Worm (Caenorhabditis elegans) whole organism, mixed stage, embryonic: ENCODE data around the gene srv-21.

Experiments
- M03D4.4 ChIP-seq: sonication (generic microtip); optimal IDR thresholded peaks from 2 replicates; lab custom pipeline; 2017; ENCODE audit warnings: mild to moderate bottlenecking, missing genetic modification characterization, missing compliant biosample characterization
- blmp-1 ChIP-seq: fragments of 150-350 bp; optimal IDR thresholded peaks from 2 replicates; lab custom pipeline; 2014; ENCODE audit warnings: missing biosample characterization, missing genetic modification characterization
- ceh-39 ChIP-seq: fragments of 150-350 bp; optimal IDR thresholded peaks from 2 replicates; lab custom pipeline; 2014; ENCODE audit warnings: missing biosample characterization, missing genetic modification characterization
- ceh-43 ChIP-seq: fragments of 200-800 bp; sonication (Bioruptor generic); optimal IDR thresholded peaks from 2 replicates; lab custom pipeline; 2018; ENCODE audit warnings: mild to moderate bottlenecking, missing genetic modification characterization, moderate library complexity, missing compliant biosample characterization
- ceh-83 ChIP-seq: fragments of 200-800 bp; sonication (Bioruptor generic); optimal IDR thresholded peaks from 2 replicates; lab custom pipeline; 2018; ENCODE audit warnings: mild to moderate bottlenecking, missing genetic modification characterization, missing compliant biosample characterization
- ces-1 ChIP-seq: fragments of 150-350 bp; optimal IDR thresholded peaks from 2 replicates; lab custom pipeline; 2014; ENCODE audit warnings: missing biosample characterization, missing genetic modification reagents, missing genetic modification characterization
- drap-1 ChIP-seq: fragments of 200-800 bp; sonication (Bioruptor generic); optimal IDR thresholded peaks from 3 replicates; lab custom pipeline; 2018; ENCODE audit warnings: mild to moderate bottlenecking, missing genetic modification characterization, missing compliant biosample characterization
- elt-1 ChIP-seq: sonication (generic microtip); optimal IDR thresholded peaks from 2 replicates; lab custom pipeline; 2017; ENCODE audit warnings: missing genetic modification characterization, mild to moderate bottlenecking, missing compliant biosample characterization, antibody characterized with exemption, moderate library complexity, borderline replicate concordance; ENCODE audit not compliant: insufficient read depth
- elt-3 ChIP-seq: fragments of 150-350 bp; optimal IDR thresholded peaks from 2 replicates; lab custom pipeline; 2014; ENCODE audit warnings: missing biosample characterization, missing genetic modification characterization
- ham-2 ChIP-seq: fragments of 200-800 bp; sonication (Bioruptor generic); optimal IDR thresholded peaks from 2 replicates; lab custom pipeline; 2018; ENCODE audit warnings: mild to moderate bottlenecking, missing genetic modification characterization, missing compliant biosample characterization
- hlh-1 ChIP-seq: fragments of 150-350 bp; optimal IDR thresholded peaks from 2 replicates; lab custom pipeline; 2014; ENCODE audit warnings: missing biosample characterization, missing genetic modification reagents, missing genetic modification characterization
- lin-13 ChIP-seq: fragments of 150-350 bp; optimal IDR thresholded peaks from 2 replicates; lab custom pipeline; 2014; ENCODE audit warnings: missing biosample characterization, missing genetic modification characterization
- lin-32 ChIP-seq: fragments of 200-800 bp; sonication (Bioruptor generic); optimal IDR thresholded peaks from 2 replicates; lab custom pipeline; 2018; ENCODE audit warnings: mild to moderate bottlenecking, missing genetic modification characterization, missing compliant biosample characterization
- lsy-2 ChIP-seq: fragments of 150-350 bp; optimal IDR thresholded peaks from 2 replicates; lab custom pipeline; 2014; ENCODE audit warnings: missing biosample characterization, missing genetic modification characterization
- mep-1 ChIP-seq: fragments of 150-350 bp; optimal IDR thresholded peaks from 2 replicates; lab custom pipeline; 2017; ENCODE audit warnings: missing biosample characterization, missing genetic modification reagents, missing genetic modification characterization, inconsistent platforms
- mls-2 ChIP-seq: sonication (generic microtip); optimal IDR thresholded peaks from 2 replicates; lab custom pipeline; 2016; ENCODE audit warnings: mild to moderate bottlenecking, missing genetic modification characterization, moderate library complexity, missing compliant biosample characterization
- nhr-12 ChIP-seq: fragments of 150-350 bp; optimal IDR thresholded peaks from 2 replicates; lab custom pipeline; 2014; ENCODE audit warnings: missing biosample characterization, missing genetic modification characterization
- nhr-237 ChIP-seq: fragments of 150-350 bp; optimal IDR thresholded peaks from 2 replicates; lab custom pipeline; 2014; ENCODE audit warnings: missing biosample characterization, missing genetic modification characterization
- nhr-28 ChIP-seq: fragments of 150-350 bp; optimal IDR thresholded peaks from 2 replicates; lab custom pipeline; 2014; ENCODE audit warnings: missing biosample characterization, missing genetic modification characterization
- nhr-76 ChIP-seq: sonication (generic microtip); optimal IDR thresholded peaks from 2 replicates; lab custom pipeline; 2017; ENCODE audit warnings: missing biosample characterization, missing genetic modification characterization
- pha-4 ChIP-seq: fragments of 150-350 bp; optimal IDR thresholded peaks from 2 replicates; lab custom pipeline; 2018; ENCODE audit warnings: missing biosample characterization, missing genetic modification reagents, missing genetic modification characterization
- sem-2 ChIP-seq: fragments of 200-800 bp; sonication (Bioruptor generic); optimal IDR thresholded peaks from 2 replicates; lab custom pipeline; 2018; ENCODE audit warnings: mild to moderate bottlenecking, missing genetic modification characterization, missing compliant biosample characterization
- snpc-4 ChIP-seq: fragments of 150-350 bp; optimal IDR thresholded peaks from 2 replicates; lab custom pipeline; 2014; ENCODE audit warnings: missing biosample characterization, missing genetic modification characterization
- sptf-1 ChIP-seq: sonication (generic microtip); optimal IDR thresholded peaks from 2 replicates; lab custom pipeline; 2017; ENCODE audit warnings: mild to moderate bottlenecking, missing genetic modification characterization, moderate library complexity, missing compliant biosample characterization
- tbx-8 ChIP-seq: fragments of 200-800 bp; sonication (Bioruptor generic); optimal IDR thresholded peaks from 2 replicates; lab custom pipeline; 2018; ENCODE audit warnings: mild to moderate bottlenecking, missing genetic modification characterization, moderate library complexity, missing compliant biosample characterization
- unc-120 ChIP-seq: sonication (generic microtip); optimal IDR thresholded peaks from 2 replicates; lab custom pipeline; 2017; ENCODE audit warnings: missing genetic modification characterization, missing compliant biosample characterization; ENCODE audit not compliant: poor library complexity, severe bottlenecking
- unc-39 ChIP-seq: fragments of 150-350 bp; optimal IDR thresholded peaks from 2 replicates; lab custom pipeline; 2014; ENCODE audit warnings: missing biosample characterization, missing genetic modification characterization
- unc-62 ChIP-seq: fragments of 150-350 bp; optimal IDR thresholded peaks from 2 replicates; lab custom pipeline; 2014; ENCODE audit warnings: missing biosample characterization, missing genetic modification reagents, missing genetic modification characterization
- zip-8 ChIP-seq: fragments of 150-350 bp; optimal IDR thresholded peaks from 2 replicates; lab custom pipeline; 2014; ENCODE audit warnings: missing biosample characterization, missing genetic modification characterization
- ztf-11 ChIP-seq: fragments of 150-350 bp; optimal IDR thresholded peaks from 2 replicates; lab custom pipeline; 2014; ENCODE audit warnings: missing biosample characterization, missing genetic modification characterization

srv-21 gene

ce11 chrIV:5915152-5915551, 38.0 kb upstream of the srv-21 start:
- no peak for TF ChIP-seq nhr-76 (tag; lab: Kevin White, UChicago)
- TF ChIP-seq ces-1 (GFP tag; lab: Kevin White, UChicago), result peak; percentile 76
- TF ChIP-seq pha-4 (tag; lab: Kevin White, UChicago), result no peak

ce11 chrIV:5903305-5903778, 26.2 kb upstream of the srv-21 start, which contains the start of gene H04M03.12:
Gene H04M03.12 (minus strand): TSS chrIV:5903355.
- TF ChIP-seq lin-32 (no peak), ham-2 (GFP tag; lab: Kevin White, UChicago) (no peak), blmp-1 (tag; lab: Kevin White, UChicago) (no peak), elt-3 (tag; lab: Kevin White, UChicago) (no peak), nhr-237 (no peak), nhr-76 (tag; lab: Kevin White, UChicago) (no peak), unc-62 (GFP tag; lab: Kevin White, UChicago) (no peak), tbx-8 (GFP tag; lab: Kevin White, UChicago) (no peak), ces-1 (GFP tag; lab: Kevin White, UChicago) (no peak), sptf-1 (tag; lab: Kevin White, UChicago) (no peak), unc-39 (tag; lab: Kevin White, UChicago) (no peak), ceh-39 (tag; lab: Kevin White, UChicago) (no peak), nhr-12 (tag; lab: Kevin White, UChicago) (no peak), M03D4.4 (tag; lab: Kevin White, UChicago) (no peak), lin-13 (tag; lab: Kevin White, UChicago) (no peak), mls-2 (tag; lab: Kevin White, UChicago) (no peak), elt-1 (no peak), lsy-2 (tag; lab: Kevin White, UChicago) (no peak)

- TF ChIP-seq lin-13 (tag; lab: Kevin White, UChicago), result no peak
- TF ChIP-seq ces-1 (GFP tag; lab: Kevin White, UChicago), result peak; percentile 66
These were observed 25.6 kb upstream of the srv-21 start for ce11 chrIV:5902730-5903129.

- TF ChIP-seq unc-39 (tag; lab: Kevin White, UChicago) (no peak), unc-120 (tag; lab: Kevin White, UChicago) (no peak), sem-2 (GFP tag; lab: Kevin White, UChicago) (no peak), elt-1 (no peak), ceh-83 (GFP tag; lab: Kevin White, UChicago) (no peak), nhr-28 (tag; lab: Kevin White, UChicago) (no peak), hlh-1 (tag; lab: Kevin White, UChicago) (no peak)
These were observed 19.2 kb upstream of the srv-21 start, which contains the start of gene pck-3 for ce11 chrIV:5896341-5896740. Gene pck-3 (plus strand): TSS chrIV:5896641.

- TF ChIP-seq sptf-1 (tag; lab: Kevin White, UChicago) (no peak), elt-3 (tag; lab: Kevin White, UChicago) (no peak), nhr-12 (tag; lab: Kevin White, UChicago) (no peak), unc-39 (tag; lab: Kevin White, UChicago) (no peak), M03D4.4 (tag; lab: Kevin White, UChicago) (no peak), blmp-1 (tag; lab: Kevin White, UChicago) (no peak), zip-8 (tag; lab: Kevin White, UChicago) (no peak), pha-4 (tag; lab: Kevin White, UChicago) (no peak), nhr-237 (no peak), ztf-11 (tag; lab: Kevin White, UChicago) (no peak), snpc-4 (tag; lab: Kevin White, UChicago) (no peak), ceh-83 (GFP tag; lab: Kevin White, UChicago) (no peak), mep-1 (tag; lab: Kevin White, UChicago) (no peak), nhr-28 (tag; lab: Kevin White, UChicago) (no peak), tbx-8 (GFP tag; lab: Kevin White, UChicago) (no peak), ces-1 (GFP tag; lab: Kevin White, UChicago) (no peak), drap-1 (GFP tag; lab: Kevin White, UChicago) (no peak), ceh-43 (GFP tag; lab: Kevin White, UChicago) (no peak)
- TF ChIP-seq, all 35 proteins: peak for 0
These were observed 18.0 kb upstream of the srv-21 start, which contains the start of gene nspb-6 for ce11 chrIV:5895190-5895589. Gene nspb-6 (plus strand): TSS chrIV:5895490.
